Fruit fly (Drosophila melanogaster) whole organism, embryonic: ENCODE data around the gene CG32246.

Experiments used
- Asciz ChIP-seq: fragments of 200-800 bp; sonication (Bioruptor generic); optimal IDR thresholded peaks from 2 replicates; lab custom pipeline; 2017; ENCODE audit warnings: missing biosample characterization, mild to moderate bottlenecking, missing genetic modification characterization, missing genetic modification reagents
- Bgb ChIP-seq: fragments of 200-800 bp; sonication (Bioruptor generic); IDR thresholded peaks from 2 replicates; pipeline ENCODE4 v1.3.6; 2022; ENCODE audit warnings: missing biosample characterization, missing genetic modification characterization; ENCODE audit not compliant: partially characterized antibody
- Blimp-1 ChIP-seq: fragments of 200-800 bp; sonication (Bioruptor generic); optimal IDR thresholded peaks from 3 replicates; lab custom pipeline; 2018; ENCODE audit warnings: missing biosample characterization, missing genetic modification characterization, mild to moderate bottlenecking, moderate library complexity, missing genetic modification reagents
- C15 ChIP-seq: fragments of 200-800 bp; sonication (Bioruptor generic); IDR thresholded peaks from 3 replicates; pipeline ENCODE4 v1.3.6; 2022; ENCODE audit warnings: missing biosample characterization, missing genetic modification characterization
- CG10147 ChIP-seq: fragments of 200-800 bp; sonication (Bioruptor generic); optimal IDR thresholded peaks from 2 replicates; lab custom pipeline; 2019; ENCODE audit warnings: missing biosample characterization, mild to moderate bottlenecking, missing genetic modification characterization, moderate library complexity
- CG10267 ChIP-seq: fragments of 200-800 bp; sonication (Bioruptor generic); optimal IDR thresholded peaks from 2 replicates; lab custom pipeline; 2018; ENCODE audit warnings: missing biosample characterization, mild to moderate bottlenecking, missing genetic modification characterization, moderate library complexity
- CG10979 ChIP-seq: fragments of 200-800 bp; sonication (Bioruptor generic); optimal IDR thresholded peaks from 2 replicates; lab custom pipeline; 2018; ENCODE audit warnings: missing biosample characterization, mild to moderate bottlenecking, missing genetic modification characterization, moderate library complexity
- CG12391 ChIP-seq: fragments of 200-800 bp; sonication (Bioruptor generic); optimal IDR thresholded peaks from 3 replicates; lab custom pipeline; 2018; ENCODE audit warnings: missing biosample characterization, mild to moderate bottlenecking, missing genetic modification characterization, moderate library complexity
- CG12659 ChIP-seq: fragments of 200-800 bp; sonication (Bioruptor generic); optimal IDR thresholded peaks from 3 replicates; lab custom pipeline; 2017; ENCODE audit warnings: mild to moderate bottlenecking, missing biosample characterization, missing genetic modification reagents, missing genetic modification characterization
- CG13123 ChIP-seq: fragments of 200-800 bp; sonication (Bioruptor generic); optimal IDR thresholded peaks from 2 replicates; lab custom pipeline; 2016; ENCODE audit warnings: missing biosample characterization, missing genetic modification characterization
- CG13424 ChIP-seq: fragments of 200-800 bp; sonication (Bioruptor generic); optimal IDR thresholded peaks from 2 replicates; lab custom pipeline; 2019; ENCODE audit warnings: missing biosample characterization, mild to moderate bottlenecking, missing genetic modification characterization, moderate library complexity
- CG14710 ChIP-seq: fragments of 200-800 bp; sonication (Bioruptor generic); optimal IDR thresholded peaks from 3 replicates; lab custom pipeline; 2019; ENCODE audit warnings: missing biosample characterization, mild to moderate bottlenecking, missing genetic modification characterization, moderate library complexity
- CG17829 ChIP-seq: fragments of 200-800 bp; optimal IDR thresholded peaks from 2 replicates; lab custom pipeline; 2019; ENCODE audit warnings: missing biosample characterization, mild to moderate bottlenecking, missing genetic modification characterization, moderate library complexity
- CG31441 ChIP-seq: fragments of 200-800 bp; sonication (Bioruptor generic); IDR thresholded peaks from 2 replicates; pipeline ENCODE4 v1.3.6; 2022; ENCODE audit warnings: missing biosample characterization, missing genetic modification characterization
- CG6683 ChIP-seq: fragments of 200-800 bp; sonication (Bioruptor generic); optimal IDR thresholded peaks from 2 replicates; lab custom pipeline; 2017; ENCODE audit warnings: missing biosample characterization, mild to moderate bottlenecking, missing genetic modification characterization, missing genetic modification reagents
- CG6765 ChIP-seq: fragments of 200-800 bp; sonication (Bioruptor generic); optimal IDR thresholded peaks from 3 replicates; lab custom pipeline; 2017; ENCODE audit warnings: missing biosample characterization, mild to moderate bottlenecking, missing genetic modification characterization
- CG7271 ChIP-seq: fragments of 200-800 bp; sonication (Bioruptor generic); optimal IDR thresholded peaks from 2 replicates; lab custom pipeline; 2018; ENCODE audit warnings: missing biosample characterization, mild to moderate bottlenecking, missing genetic modification characterization, moderate library complexity
- CG8089 ChIP-seq: fragments of 200-800 bp; sonication (Bioruptor generic); optimal IDR thresholded peaks from 3 replicates; lab custom pipeline; 2016; ENCODE audit warnings: missing biosample characterization, missing genetic modification characterization
- CG8290 ChIP-seq, 3 experiments: fragments of 200-800 bp; sonication (Bioruptor generic); optimal IDR thresholded peaks; 2 replicates each; lab custom pipeline; 2016 to 2019; ENCODE audit warnings: missing biosample characterization in 3 of 3, missing genetic modification characterization in 3 of 3, mild to moderate bottlenecking in 2 of 3, moderate library complexity in 1 of 3
- CG8478 ChIP-seq: fragments of >200 bp; optimal IDR thresholded peaks from 2 replicates; lab custom pipeline; 2018
- CG8924 ChIP-seq: fragments of 200-800 bp; optimal IDR thresholded peaks from 3 replicates; lab custom pipeline; 2019; ENCODE audit warnings: missing biosample characterization, mild to moderate bottlenecking, missing genetic modification characterization, moderate library complexity
- CG9215 ChIP-seq: fragments of 200-800 bp; sonication (Bioruptor generic); IDR thresholded peaks from 2 replicates; pipeline ENCODE4 v1.3.6; 2022; ENCODE audit warnings: missing biosample characterization, missing genetic modification characterization
- CHES-1-like ChIP-seq: fragments of 200-800 bp; sonication (Bioruptor generic); optimal IDR thresholded peaks from 2 replicates; lab custom pipeline; 2016; ENCODE audit warnings: missing biosample characterization, missing genetic modification characterization
- CTCF ChIP-seq: fragments of 200-800 bp; sonication (Bioruptor generic); optimal IDR thresholded peaks from 2 replicates; lab custom pipeline; 2017; ENCODE audit warnings: missing biosample characterization, mild to moderate bottlenecking, missing genetic modification characterization, moderate library complexity
- Dll ChIP-seq: fragments of 200-800 bp; sonication (Bioruptor generic); IDR thresholded peaks from 4 replicates; pipeline ENCODE4 v1.3.6; 2022; ENCODE audit warnings: missing biosample characterization, missing genetic modification characterization; ENCODE audit not compliant: partially characterized antibody
- HmgD ChIP-seq: fragments of 200-800 bp; sonication (Bioruptor generic); optimal IDR thresholded peaks from 3 replicates; lab custom pipeline; 2016; ENCODE audit warnings: missing biosample characterization, missing genetic modification characterization
- Lpt ChIP-seq: fragments of >200 bp; optimal IDR thresholded peaks from 2 replicates; lab custom pipeline; 2018; ENCODE audit warnings: missing biosample characterization, missing genetic modification characterization
- MTF-1 ChIP-seq: fragments of 200-800 bp; sonication (Bioruptor generic); optimal IDR thresholded peaks from 2 replicates; lab custom pipeline; 2018; ENCODE audit warnings: missing biosample characterization, mild to moderate bottlenecking, missing genetic modification characterization, borderline replicate concordance
- Med ChIP-seq: fragments of 200-800 bp; sonication (Bioruptor generic); peaks from one replicate; lab custom pipeline; 2016; ENCODE audit warnings: missing biosample characterization, missing genetic modification characterization, mild to moderate bottlenecking, inconsistent platforms, moderate library complexity
- Mes4 ChIP-seq: fragments of 200-800 bp; sonication (Bioruptor generic); optimal IDR thresholded peaks from 2 replicates; lab custom pipeline; 2016; ENCODE audit warnings: missing biosample characterization, missing genetic modification characterization
- NC2α ChIP-seq: fragments of 200-800 bp; sonication (Bioruptor generic); optimal IDR thresholded peaks from 2 replicates; lab custom pipeline; 2016; ENCODE audit warnings: missing biosample characterization, missing genetic modification characterization
- Optix ChIP-seq: fragments of 200-800 bp; sonication (Bioruptor generic); IDR thresholded peaks from 3 replicates; pipeline ENCODE4 v1.3.6; 2022; ENCODE audit warnings: missing biosample characterization, missing genetic modification characterization
- Rx ChIP-seq: fragments of 200-800 bp; sonication (Bioruptor generic); IDR thresholded peaks from 2 replicates; pipeline ENCODE4 v1.3.6; 2022; ENCODE audit warnings: missing biosample characterization, missing genetic modification characterization
- Sry-δ ChIP-seq: fragments of 200-800 bp; sonication (Bioruptor generic); optimal IDR thresholded peaks from 2 replicates; lab custom pipeline; 2016; ENCODE audit warnings: missing biosample characterization, missing genetic modification characterization
- TFAM ChIP-seq: fragments of 200-800 bp; sonication (Bioruptor generic); optimal IDR thresholded peaks from 2 replicates; lab custom pipeline; 2017; ENCODE audit warnings: missing biosample characterization, missing genetic modification characterization, inconsistent platforms
- Tbp ChIP-seq: fragments of >200 bp; optimal IDR thresholded peaks from 2 replicates; lab custom pipeline; 2018; ENCODE audit warnings: missing biosample characterization, missing genetic modification characterization
- abd-A ChIP-seq: fragments of 200-800 bp; sonication (Bioruptor generic); optimal IDR thresholded peaks from 3 replicates; lab custom pipeline; 2019; ENCODE audit warnings: missing biosample characterization, mild to moderate bottlenecking, missing genetic modification characterization, moderate library complexity
- bcd ChIP-seq: fragments of 200-800 bp; sonication (Bioruptor generic); optimal IDR thresholded peaks from 2 replicates; lab custom pipeline; 2017; ENCODE audit warnings: missing biosample characterization, mild to moderate bottlenecking, missing genetic modification characterization
- chn ChIP-seq: fragments of 200-800 bp; sonication (Bioruptor generic); optimal IDR thresholded peaks from 2 replicates; lab custom pipeline; 2016; ENCODE audit warnings: missing biosample characterization, missing genetic modification characterization
- crol ChIP-seq: fragments of 200-800 bp; sonication (Bioruptor generic); IDR thresholded peaks from 2 replicates; pipeline ENCODE4 v1.3.6; 2022; ENCODE audit warnings: missing biosample characterization, missing genetic modification characterization
- esg ChIP-seq: fragments of 200-800 bp; sonication (Bioruptor generic); conservative IDR thresholded peaks from 2 replicates; pipeline ENCODE4 v1.3.6; 2022; ENCODE audit warnings: missing biosample characterization, missing genetic modification characterization
- eve ChIP-seq, 2 experiments: fragments of >200 bp; optimal IDR thresholded peaks; 2 replicates each; lab custom pipeline; 2017; ENCODE audit warnings: missing biosample characterization in 2 of 2, missing genetic modification characterization in 2 of 2
- inv ChIP-seq: fragments of 200-800 bp; sonication (Bioruptor generic); IDR thresholded peaks from 2 replicates; pipeline ENCODE4 v1.3.6; 2022; ENCODE audit warnings: missing biosample characterization, missing genetic modification characterization; ENCODE audit not compliant: partially characterized antibody
- knrl ChIP-seq: fragments of 200-800 bp; sonication (Bioruptor generic); IDR thresholded peaks from 3 replicates; pipeline ENCODE4 v1.3.6; 2022; ENCODE audit warnings: missing biosample characterization, missing genetic modification characterization; ENCODE audit not compliant: partially characterized antibody
- luna ChIP-seq: fragments of 200-800 bp; sonication (Bioruptor generic); optimal IDR thresholded peaks from 2 replicates; lab custom pipeline; 2016; ENCODE audit warnings: missing biosample characterization, missing genetic modification characterization
- nerfin-1 ChIP-seq: fragments of 200-800 bp; sonication (Bioruptor generic); optimal IDR thresholded peaks from 3 replicates; lab custom pipeline; 2019; ENCODE audit warnings: missing biosample characterization, mild to moderate bottlenecking, missing genetic modification characterization, moderate library complexity
- nom ChIP-seq: fragments of 200-800 bp; sonication (Bioruptor generic); optimal IDR thresholded peaks from 2 replicates; lab custom pipeline; 2017; ENCODE audit warnings: missing biosample characterization, missing genetic modification characterization, mild to moderate bottlenecking, moderate library complexity, missing genetic modification reagents
- stwl ChIP-seq: fragments of 200-800 bp; sonication (Bioruptor generic); optimal IDR thresholded peaks from 3 replicates; lab custom pipeline; 2018; ENCODE audit warnings: missing biosample characterization, mild to moderate bottlenecking, missing genetic modification characterization, moderate library complexity
- yki ChIP-seq: fragments of >200 bp; optimal IDR thresholded peaks from 3 replicates; lab custom pipeline; 2018
- z ChIP-seq: fragments of 200-800 bp; sonication (Bioruptor generic); IDR thresholded peaks from 3 replicates; pipeline ENCODE4 v1.3.6; 2022; ENCODE audit warnings: missing biosample characterization, missing genetic modification characterization

CG32246 gene

DNA sequence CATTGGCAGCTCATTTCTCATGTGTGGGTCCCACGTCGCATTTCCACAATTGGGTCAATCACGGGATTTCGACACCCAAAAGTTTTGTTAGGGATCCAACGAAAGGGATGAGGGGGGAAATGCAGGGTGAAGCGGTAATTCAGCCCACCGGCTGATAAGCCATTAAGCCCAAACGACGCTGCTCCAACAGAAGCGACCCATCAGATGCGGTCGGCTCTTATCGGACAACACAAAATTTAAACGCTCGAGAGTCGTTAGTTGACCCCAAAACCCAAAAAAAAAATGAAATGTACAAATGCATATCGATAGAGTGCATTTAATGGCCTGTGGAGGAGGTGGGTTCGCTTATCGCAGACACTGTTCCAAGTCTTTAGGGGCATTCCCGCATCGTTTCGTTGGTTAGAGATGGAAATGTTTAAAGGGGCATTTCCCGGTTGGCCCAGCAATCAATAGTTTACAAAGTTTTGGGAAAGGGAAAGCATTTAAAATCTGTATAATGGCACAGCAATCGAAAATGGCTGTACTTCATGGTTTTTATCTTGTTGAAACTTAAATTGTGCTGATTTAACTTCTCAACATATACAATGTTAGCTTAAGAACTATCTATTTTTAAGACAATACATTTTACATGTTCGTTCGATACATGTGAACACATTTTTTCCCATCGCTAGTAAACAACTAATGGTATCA is 14.1 kb upstream of the CG32246 start (continued):
- TF ChIP-seq CG14710 (tag; lab: Kevin White, UChicago) (peak; percentile 33), chn (no peak), z (0 out of 3 replicates have a peak, but pooled peaks have one; percentile 35), Asciz (GFP tag; lab: Kevin White, UChicago) (no peak), Rx (GFP tag; lab: Robert Waterston, UW) (no peak), Optix (no peak), CG8089 (no peak), knrl (GFP tag; lab: Robert Waterston, UW) (peak; percentile 50; the same call in 2 of the 3 replicates), bcd (GFP tag; lab: Kevin White, UChicago) (no peak), CG9215 (GFP tag; lab: Robert Waterston, UW) (no peak), CG8290 (GFP tag; optimal IDR thresholded peaks at IDR 0.05; lab: Kevin White, UChicago) (no peak), CG8290 (tag; optimal IDR thresholded peaks at IDR 0.05; lab: Kevin White, UChicago) (no peak), stwl (tag; lab: Kevin White, UChicago) (no peak), Lpt (GFP tag; lab: Kevin White, UChicago) (no peak), CG10267 (no peak), abd-A (tag; lab: Kevin White, UChicago) (no peak), Dll (peak; percentile 55; the same call in 2 of the 4 replicates), HmgD (GFP tag; lab: Kevin White, UChicago) (no peak), CG31441 (GFP tag; lab: Robert Waterston, UW) (no peak), crol (peak; percentile 83), CG10147 (no peak), CG13424 (tag; lab: Kevin White, UChicago) (peak; percentile 48), NC2α (GFP tag; lab: Kevin White, UChicago) (no peak), CTCF (GFP tag; lab: Kevin White, UChicago) (no peak), CG7271 (tag; lab: Kevin White, UChicago) (no peak), eve (GFP tag; optimal IDR thresholded peaks at IDR 0.05; lab: Kevin White, UChicago) (peak in 1 of 2 experiments; percentile 80), esg (GFP tag; lab: Robert Waterston, UW) (no peak; the same call in 1 of the 2 replicates), TFAM (GFP tag; lab: Kevin White, UChicago) (no peak), CG6683 (GFP tag; lab: Kevin White, UChicago) (no peak), Sry-δ (GFP tag; lab: Kevin White, UChicago) (peak; percentile 64), luna (GFP tag; lab: Kevin White, UChicago) (no peak), nerfin-1 (tag; lab: Kevin White, UChicago) (peak; percentile 2), CG8924 (tag; lab: Kevin White, UChicago) (peak; percentile 8), Bgb (no peak), yki (lab: Kevin White, UChicago) (no peak), CG12391 (tag; lab: Kevin White, UChicago) (peak; percentile 21), C15 (no peak), CG13123 (GFP tag; lab: Kevin White, UChicago) (no peak), CG12659 (GFP tag; lab: Kevin White, UChicago) (no peak), Tbp (GFP tag; lab: Kevin White, UChicago) (no peak), nom (GFP tag; lab: Kevin White, UChicago) (no peak), CHES-1-like (GFP tag; lab: Kevin White, UChicago) (no peak), MTF-1 (GFP tag; lab: Kevin White, UChicago) (no peak), Mes4 (GFP tag; lab: Kevin White, UChicago) (no peak), CG8478 (lab: Kevin White, UChicago) (no peak), Med (peak; percentile 62), CG10979 (tag; lab: Kevin White, UChicago) (peak; percentile 47), CG6765 (no peak), inv (GFP tag; lab: Robert Waterston, UW) (no peak), CG17829 (tag; lab: Kevin White, UChicago) (peak; percentile 10), Blimp-1 (GFP tag; lab: Kevin White, UChicago) (peak; percentile 77)
